Worm (Caenorhabditis elegans) whole organism, late embryonic: ENCODE results near the gene cdt-2.
A peak's percentile ranks its signal among the peaks of the same experiment; 100 is the strongest.
"Not testable (repeated sequence)": the region's sequence is repeated elsewhere in the genome, so short reads cannot be mapped to it uniquely, and the experiment has no call there.

Experiments used
- C38D4.7 ChIP-seq: fragments of 200-800 bp; sonication (Bioruptor generic); optimal IDR thresholded peaks from 2 replicates; lab custom pipeline; 2018; ENCODE audit warnings: mild to moderate bottlenecking, missing genetic modification characterization, moderate library complexity, missing compliant biosample characterization
- F13H6.1 ChIP-seq: sonication (generic microtip); optimal IDR thresholded peaks from 2 replicates; lab custom pipeline; 2016; ENCODE audit warnings: missing genetic modification characterization, missing compliant biosample characterization
- ceh-19 ChIP-seq: fragments of 200-800 bp; sonication (Bioruptor generic); optimal IDR thresholded peaks from 2 replicates; lab custom pipeline; 2018; ENCODE audit warnings: mild to moderate bottlenecking, missing genetic modification characterization, missing compliant biosample characterization
- ceh-2 ChIP-seq: sonication (generic microtip); optimal IDR thresholded peaks from 2 replicates; lab custom pipeline; 2016; ENCODE audit warnings: missing genotype, missing genetic modification characterization, missing compliant biosample characterization
- ceh-30 ChIP-seq: fragments of 150-350 bp; optimal IDR thresholded peaks from 2 replicates; lab custom pipeline; 2014; ENCODE audit warnings: missing biosample characterization, missing genetic modification characterization
- ceh-31 ChIP-seq: sonication (generic microtip); optimal IDR thresholded peaks from 2 replicates; lab custom pipeline; 2016; ENCODE audit warnings: missing genetic modification characterization, missing compliant biosample characterization
- ceh-34 ChIP-seq: sonication (generic microtip); optimal IDR thresholded peaks from 2 replicates; lab custom pipeline; 2016; ENCODE audit warnings: mild to moderate bottlenecking, missing genetic modification characterization, missing compliant biosample characterization
- ceh-45 ChIP-seq: fragments of 200-800 bp; sonication (Bioruptor generic); IDR thresholded peaks from 2 replicates; pipeline ENCODE4 v1.3.6; 2022; ENCODE audit warnings: missing genetic modification reagents, missing genetic modification characterization, missing compliant biosample characterization
- ceh-6 ChIP-seq: fragments of 200-800 bp; sonication (Bioruptor generic); optimal IDR thresholded peaks from 2 replicates; lab custom pipeline; 2018; ENCODE audit warnings: mild to moderate bottlenecking, missing genetic modification characterization, missing compliant biosample characterization
- che-1 ChIP-seq: sonication (generic microtip); optimal IDR thresholded peaks from 2 replicates; lab custom pipeline; 2016; ENCODE audit warnings: mild to moderate bottlenecking, missing genetic modification characterization, missing compliant biosample characterization
- dve-1 ChIP-seq: sonication (generic microtip); optimal IDR thresholded peaks from 2 replicates; lab custom pipeline; 2017; ENCODE audit warnings: antibody characterized with exemption, mild to moderate bottlenecking, missing genetic modification characterization, missing compliant biosample characterization
- elt-2 ChIP-seq: sonication (generic microtip); optimal IDR thresholded peaks from 2 replicates; lab custom pipeline; 2016; ENCODE audit warnings: missing genetic modification reagents, missing genetic modification characterization, missing compliant biosample characterization
- ets-4 ChIP-seq: sonication (generic microtip); optimal IDR thresholded peaks from 2 replicates; lab custom pipeline; 2016; ENCODE audit warnings: missing genetic modification characterization, missing compliant biosample characterization
- fax-1 ChIP-seq: sonication (generic microtip); optimal IDR thresholded peaks from 2 replicates; lab custom pipeline; 2016; ENCODE audit warnings: missing genotype, missing genetic modification characterization, missing compliant biosample characterization
- fkh-6 ChIP-seq: sonication (generic microtip); optimal IDR thresholded peaks from 2 replicates; lab custom pipeline; 2016; ENCODE audit warnings: missing genetic modification characterization, missing compliant biosample characterization
- gmeb-2 ChIP-seq: sonication (generic microtip); optimal IDR thresholded peaks from 2 replicates; lab custom pipeline; 2016; ENCODE audit warnings: missing genetic modification characterization, inconsistent platforms, missing compliant biosample characterization
- hlh-15 ChIP-seq: sonication (generic microtip); optimal IDR thresholded peaks from 2 replicates; lab custom pipeline; 2016; ENCODE audit warnings: missing genetic modification characterization, missing compliant biosample characterization
- hlh-30 ChIP-seq: sonication (generic microtip); optimal IDR thresholded peaks from 2 replicates; lab custom pipeline; 2017; ENCODE audit warnings: antibody characterized with exemption, missing genetic modification characterization, missing compliant biosample characterization; ENCODE audit not compliant: insufficient read depth
- hlh-8 ChIP-seq: sonication (generic microtip); optimal IDR thresholded peaks from 2 replicates; lab custom pipeline; 2016; ENCODE audit warnings: missing genotype, missing genetic modification characterization, missing compliant biosample characterization
- lim-6 ChIP-seq: sonication (generic microtip); optimal IDR thresholded peaks from 2 replicates; lab custom pipeline; 2016; ENCODE audit warnings: missing genetic modification characterization, missing compliant biosample characterization
- madf-2 ChIP-seq: sonication (generic microtip); optimal IDR thresholded peaks from 2 replicates; lab custom pipeline; 2017; ENCODE audit warnings: missing genetic modification characterization, missing compliant biosample characterization
- mec-3 ChIP-seq: sonication (generic microtip); optimal IDR thresholded peaks from 2 replicates; lab custom pipeline; 2016; ENCODE audit warnings: borderline replicate concordance, missing genetic modification characterization, missing compliant biosample characterization
- nfya-1 ChIP-seq: sonication (generic microtip); optimal IDR thresholded peaks from 2 replicates; lab custom pipeline; 2017; ENCODE audit warnings: missing genetic modification characterization, mild to moderate bottlenecking, missing compliant biosample characterization, antibody characterized with exemption, moderate library complexity
- nhr-11 ChIP-seq: fragments of 150-350 bp; optimal IDR thresholded peaks from 2 replicates; lab custom pipeline; 2014; ENCODE audit warnings: missing biosample characterization, missing genetic modification characterization
- odd-2 ChIP-seq: sonication (generic microtip); optimal IDR thresholded peaks from 2 replicates; lab custom pipeline; 2017; ENCODE audit warnings: antibody characterized with exemption, mild to moderate bottlenecking, missing genetic modification characterization, missing compliant biosample characterization
- pros-1 ChIP-seq: fragments of 150-350 bp; optimal IDR thresholded peaks from 2 replicates; lab custom pipeline; 2014; ENCODE audit warnings: missing biosample characterization, missing genetic modification reagents, missing genetic modification characterization
- ref-2 ChIP-seq: sonication (generic microtip); optimal IDR thresholded peaks from 2 replicates; lab custom pipeline; 2016; ENCODE audit warnings: missing genetic modification characterization, missing compliant biosample characterization
- sox-2 ChIP-seq: fragments of 200-800 bp; sonication (Bioruptor generic); IDR thresholded peaks from 2 replicates; pipeline ENCODE4 v1.3.6; 2022; ENCODE audit warnings: missing genetic modification reagents, missing genetic modification characterization, missing compliant biosample characterization
- syd-9 ChIP-seq: sonication (generic microtip); optimal IDR thresholded peaks from 2 replicates; lab custom pipeline; 2016; ENCODE audit warnings: mild to moderate bottlenecking, missing genetic modification characterization, moderate library complexity, missing compliant biosample characterization
- tbx-2 ChIP-seq: sonication (generic microtip); optimal IDR thresholded peaks from 2 replicates; lab custom pipeline; 2016; ENCODE audit warnings: missing genetic modification characterization, missing compliant biosample characterization
- tbx-7 ChIP-seq: sonication (generic microtip); optimal IDR thresholded peaks from 2 replicates; lab custom pipeline; 2016; ENCODE audit warnings: missing genotype, missing genetic modification characterization, missing compliant biosample characterization
- ttx-3 ChIP-seq: sonication (generic microtip); optimal IDR thresholded peaks from 2 replicates; lab custom pipeline; 2016; ENCODE audit warnings: missing genetic modification reagents, missing genetic modification characterization, missing compliant biosample characterization
- unc-3 ChIP-seq, 2 experiments: fragments of 200-800 bp in 1 of 2; sonication (Bioruptor generic) in 1 of 2; sonication (generic microtip) in 1 of 2; conservative IDR thresholded peaks in 1 of 2; optimal IDR thresholded peaks in 1 of 2; 2 replicates each; pipeline versions ENCODE4 v1.3.6 to Lab custom; 2016 to 2022; ENCODE audit warnings: missing compliant biosample characterization in 2 of 2, missing genetic modification characterization in 2 of 2, missing genetic modification reagents in 1 of 2
- unc-42 ChIP-seq: sonication (generic microtip); optimal IDR thresholded peaks from 2 replicates; lab custom pipeline; 2016; ENCODE audit warnings: missing genotype, missing genetic modification characterization, missing compliant biosample characterization
- unc-86 ChIP-seq: sonication (generic microtip); optimal IDR thresholded peaks from 2 replicates; lab custom pipeline; 2016; ENCODE audit warnings: missing genetic modification characterization, missing compliant biosample characterization
- ztf-16 ChIP-seq: sonication (generic microtip); optimal IDR thresholded peaks from 2 replicates; lab custom pipeline; 2017; ENCODE audit warnings: missing genetic modification characterization, missing compliant biosample characterization

cdt-2 gene

DNA sequence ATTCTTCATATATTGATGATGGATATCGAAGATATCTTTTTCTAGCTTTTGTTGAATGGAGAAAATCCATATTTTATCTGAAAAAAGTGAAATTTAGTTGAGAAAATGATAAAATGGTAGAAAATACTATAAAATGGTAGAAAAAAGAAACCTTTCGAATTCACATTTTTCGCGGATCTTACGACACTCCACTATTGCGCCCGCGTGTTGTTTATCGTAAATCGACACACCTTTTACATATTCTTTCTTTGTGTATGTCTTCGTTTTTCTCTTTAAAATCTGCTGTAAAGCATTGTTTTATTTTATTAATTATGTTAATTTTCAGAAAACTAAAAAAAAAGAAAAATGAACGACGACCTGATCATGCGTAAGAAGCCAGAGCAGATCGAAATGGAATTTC, at the start of gene cdt-2, which contains the start of gene T01C3.2:
TSS of gene cdt-2 (minus strand) at position 284 of the 400 bp plus-strand sequence.
TSS of gene T01C3.2 (plus strand) at position 326 of the 400 bp plus-strand sequence.
- peak; percentile 19 for TF ChIP-seq nfya-1 (tag; lab: Kevin White, UChicago)
- TF ChIP-seq che-1 = no peak
- TF ChIP-seq, all 69 proteins: peak for 1

DNA sequence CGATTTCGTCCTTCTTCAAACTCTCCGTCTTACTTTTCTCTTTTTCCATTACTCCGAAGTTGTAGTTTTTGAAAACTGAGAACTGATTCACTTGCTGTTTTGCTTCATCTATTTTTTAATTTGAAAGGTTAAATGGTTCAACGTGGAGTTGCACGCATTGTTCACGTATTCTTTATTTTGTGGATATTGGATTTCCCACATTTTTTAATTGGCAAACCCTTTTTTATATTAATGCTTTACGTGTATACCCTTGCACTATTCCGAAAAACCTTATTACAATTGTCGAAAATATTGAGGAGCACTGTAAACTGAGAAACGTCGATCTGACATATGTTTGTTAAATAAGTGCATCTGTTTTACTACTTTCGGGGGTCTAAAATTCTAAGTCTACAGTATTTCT, 45.8 kb upstream of the cdt-2 start, which contains the start of gene melo-3:
TSS of gene melo-3 (minus strand) at position 101 of the 400 bp plus-strand sequence.
- TF ChIP-seq madf-2 (tag; lab: Kevin White, UChicago); odd-2 (tag; lab: Kevin White, UChicago); ceh-19 (GFP tag; lab: Kevin White, UChicago): not testable (repeated sequence)

DNA sequence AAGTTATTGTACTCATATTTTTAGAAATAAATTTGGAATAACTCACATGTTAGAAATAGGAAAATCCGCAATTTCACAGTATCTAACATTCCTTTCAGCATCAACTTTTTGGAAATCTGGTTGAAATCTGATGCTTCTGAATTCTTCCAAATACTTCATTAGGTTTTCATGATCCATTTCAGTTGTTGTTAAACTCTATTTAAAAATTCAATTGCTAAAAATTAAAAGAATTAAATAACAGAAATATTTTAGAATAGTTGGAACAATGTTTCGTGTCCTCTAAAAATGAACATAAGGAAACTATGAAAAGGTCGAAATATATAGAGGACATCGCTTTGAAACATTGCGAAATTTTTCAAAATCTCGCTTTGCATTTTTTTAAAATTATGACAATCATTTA, 40.4 kb upstream of the cdt-2 start, which contains the start of gene cng-1:
TSS of gene cng-1 (minus strand) at position 101 of the 400 bp plus-strand sequence.
- TF ChIP-seq tbx-2 (tag; lab: Kevin White, UChicago); F13H6.1 (tag; lab: Kevin White, UChicago); che-1: not testable (repeated sequence)

DNA sequence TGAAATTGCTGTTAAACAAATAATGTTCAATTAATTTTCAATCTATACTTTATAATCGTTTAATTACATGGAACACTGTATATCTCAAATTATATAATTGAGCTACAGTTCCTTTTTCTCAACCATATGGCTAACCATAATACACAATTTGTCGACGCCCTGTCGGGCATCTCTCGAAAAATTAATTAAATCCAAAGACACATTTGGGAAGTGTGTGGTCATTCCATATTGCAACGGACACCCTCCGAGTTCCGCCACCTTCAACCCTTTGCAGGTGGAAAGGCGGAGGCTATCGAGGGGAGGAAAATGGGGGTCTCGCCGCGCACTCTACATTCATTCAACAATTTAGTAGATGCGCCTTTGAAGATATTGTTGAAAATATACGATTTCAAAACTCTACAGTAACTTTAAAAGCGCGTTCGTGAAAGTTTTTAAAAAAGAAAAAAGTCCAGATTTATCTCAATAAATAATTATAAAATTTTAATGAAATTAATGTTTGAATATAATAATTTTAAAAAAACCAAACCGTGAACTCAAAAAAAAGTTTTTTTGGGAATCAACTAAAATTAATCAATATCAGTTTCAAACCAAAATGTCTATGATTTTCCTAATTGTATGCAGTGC, 38.1 kb upstream of the cdt-2 start, which contains the start of gene F14H8.8:
TSS of gene F14H8.8 (plus strand) at position 574 of the 624 bp plus-strand sequence.
- TF ChIP-seq tbx-7 (tag; lab: Kevin White, UChicago) (no peak), hlh-8 (tag; lab: Kevin White, UChicago) (no peak), elt-2 (tag; lab: Kevin White, UChicago) (no peak), unc-3 (GFP tag; conservative IDR thresholded peaks at IDR 0.05; lab: Robert Waterston, UW) (no peak), unc-3 (tag; optimal IDR thresholded peaks at IDR 0.05; lab: Kevin White, UChicago) (no peak), C38D4.7 (GFP tag; lab: Kevin White, UChicago) (no peak), hlh-30 (no peak), ztf-16 (tag; lab: Kevin White, UChicago) (no peak), nhr-11 (tag; lab: Kevin White, UChicago) (no peak)

DNA sequence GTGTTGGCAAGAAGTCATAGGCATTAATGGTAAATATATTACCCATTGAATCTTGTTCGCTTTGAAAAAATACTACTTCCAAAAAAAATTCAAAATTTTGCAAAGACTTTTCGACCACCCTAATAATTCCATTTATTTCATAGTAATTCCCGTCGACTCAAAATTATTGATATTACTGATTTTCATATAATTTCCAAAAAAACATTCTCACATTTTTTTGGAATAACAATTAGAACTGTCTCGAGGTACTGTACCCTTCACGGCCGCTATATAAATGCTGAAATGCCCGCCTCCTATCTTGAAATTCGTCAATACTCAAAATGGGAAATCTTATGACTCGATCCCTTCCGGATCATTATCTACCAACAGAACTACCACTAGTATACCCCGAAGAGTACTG, 32.6 kb upstream of the cdt-2 start, which contains the start of gene F14H8.4:
TSS of gene F14H8.4 (plus strand) at position 301 of the 400 bp plus-strand sequence.
- TF ChIP-seq che-1 (no peak), sox-2 (GFP tag; lab: Robert Waterston, UW) (no peak), nfya-1 (tag; lab: Kevin White, UChicago) (no peak), ceh-6 (GFP tag; lab: Kevin White, UChicago) (no peak), syd-9 (no peak), madf-2 (tag; lab: Kevin White, UChicago) (no peak), unc-42 (no peak), ceh-31 (no peak), ceh-30 (no peak), tbx-2 (tag; lab: Kevin White, UChicago) (no peak), hlh-15 (tag; lab: Kevin White, UChicago) (no peak), lim-6 (no peak), ceh-45 (GFP tag; lab: Robert Waterston, UW) (no peak), dve-1 (tag; lab: Kevin White, UChicago) (no peak)

DNA sequence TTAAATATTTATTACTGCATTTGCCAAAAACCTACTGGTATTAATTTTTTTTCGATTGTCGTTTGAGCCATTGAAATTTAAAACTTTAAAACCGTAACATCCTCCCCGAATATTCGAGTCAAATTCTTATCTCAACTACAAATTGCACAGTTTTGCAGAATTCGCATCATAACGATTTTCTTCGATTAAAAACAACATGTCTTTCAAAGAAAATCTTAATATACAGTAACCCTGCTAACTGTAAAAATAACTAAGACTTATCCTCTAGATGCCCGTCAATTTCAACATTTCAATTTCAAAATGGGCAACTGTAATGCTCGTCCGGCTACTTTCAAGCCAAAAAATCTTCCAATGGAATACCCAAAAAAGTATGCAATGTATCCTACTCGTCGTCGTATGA, 29.8 kb upstream of the cdt-2 start, which contains the start of gene F14H8.5:
TSS of gene F14H8.5 (plus strand) at position 301 of the 400 bp plus-strand sequence.
- no peak for TF ChIP-seq odd-2 (tag; lab: Kevin White, UChicago)
- TF ChIP-seq sox-2 (GFP tag; lab: Robert Waterston, UW) = no peak
- TF ChIP-seq fax-1 (tag; lab: Kevin White, UChicago) = no peak
- TF ChIP-seq ets-4 (tag; lab: Kevin White, UChicago) = no peak
- no peak for TF ChIP-seq ttx-3 (tag; lab: Kevin White, UChicago)
- TF ChIP-seq mec-3 (tag; lab: Kevin White, UChicago) = no peak
- no peak for TF ChIP-seq madf-2 (tag; lab: Kevin White, UChicago)
- no peak for TF ChIP-seq ceh-31
- TF ChIP-seq ref-2 (tag; lab: Kevin White, UChicago) = no peak
- TF ChIP-seq fkh-6 (tag; lab: Kevin White, UChicago) = no peak
- TF ChIP-seq F13H6.1 (tag; lab: Kevin White, UChicago) = no peak
- no peak for TF ChIP-seq ceh-34
- TF ChIP-seq pros-1 = no peak
- no peak for TF ChIP-seq unc-86
- TF ChIP-seq tbx-7 (tag; lab: Kevin White, UChicago) = no peak
- TF ChIP-seq ceh-2 (tag; lab: Kevin White, UChicago) = no peak
- no peak for TF ChIP-seq gmeb-2
- no peak for TF ChIP-seq lim-6
